Worm (Caenorhabditis elegans): Measurements from ENCODE around the gene arf-5.

ce11 chrIV:7954006-7954405 lies 28.3 kb upstream of the arf-5 start:
- TF ChIP-seq him-1 (tag; optimal IDR thresholded peaks at IDR 0.05) (no peak), W03F9.2 (tag; optimal IDR thresholded peaks at IDR 0.05) (no peak), dao-5 (tag; optimal IDR thresholded peaks at IDR 0.05) (no peak)

Measured in whole organism, L4/young adult.